Worm (Caenorhabditis elegans) whole organism, midembryonic: ENCODE measurements around the gene ZK1058.3.

Experiments used
- flt-1 ChIP-seq: fragments of 200-800 bp; sonication (Bioruptor generic); IDR thresholded peaks from 2 replicates; pipeline ENCODE4 v1.3.6; 2022; ENCODE audit warnings: missing genetic modification characterization, missing compliant biosample characterization
- klf-2 ChIP-seq: fragments of 200-800 bp; sonication (Bioruptor generic); conservative IDR thresholded peaks from 2 replicates; pipeline ENCODE4 v1.3.6; 2022; ENCODE audit warnings: missing genetic modification reagents, missing genetic modification characterization, missing compliant biosample characterization
- ref-1 ChIP-seq: fragments of 200-800 bp; sonication (Bioruptor generic); conservative IDR thresholded peaks from 2 replicates; pipeline ENCODE4 v1.3.6; 2022; ENCODE audit warnings: missing genetic modification reagents, missing genetic modification characterization, missing compliant biosample characterization
- tab-1 ChIP-seq: fragments of 200-800 bp; sonication (Bioruptor generic); IDR thresholded peaks from 2 replicates; pipeline ENCODE4 v1.3.6; 2022; ENCODE audit warnings: missing genetic modification characterization, missing compliant biosample characterization
- ztf-23 ChIP-seq: fragments of 200-800 bp; sonication (Bioruptor generic); IDR thresholded peaks from 2 replicates; pipeline ENCODE4 v1.3.6; 2022; ENCODE audit warnings: missing genetic modification reagents, missing genetic modification characterization, missing compliant biosample characterization

ce11 chrIII:3887586-3887985, 31.1 kb upstream of the ZK1058.3 start:
- TF ChIP-seq tab-1 (GFP tag; lab: Robert Waterston, UW) (no peak), flt-1 (GFP tag; lab: Robert Waterston, UW) (no peak), klf-2 (GFP tag; lab: Robert Waterston, UW) (no peak), ztf-23 (GFP tag; lab: Robert Waterston, UW) (no peak), ref-1 (GFP tag; lab: Robert Waterston, UW) (no peak)
